Fruit fly (Drosophila melanogaster) whole organism, embryonic: ENCODE results near the gene gpp.
A peak's percentile ranks its signal among the peaks of the same experiment; 100 is the strongest.

Source experiments
- Asciz ChIP-seq: fragments of 200-800 bp; sonication (Bioruptor generic); optimal IDR thresholded peaks from 2 replicates; lab custom pipeline; 2017; ENCODE audit warnings: missing biosample characterization, mild to moderate bottlenecking, missing genetic modification characterization, missing genetic modification reagents
- Awh ChIP-seq: fragments of 200-800 bp; sonication (Bioruptor generic); IDR thresholded peaks from 2 replicates; pipeline ENCODE4, ENCODE4 v1.3.6; 2022; ENCODE audit warnings: missing biosample characterization, missing genetic modification characterization
- BtbVII ChIP-seq: fragments of 200-800 bp; sonication (Bioruptor generic); optimal IDR thresholded peaks from 3 replicates; lab custom pipeline; 2017; ENCODE audit warnings: missing biosample characterization, mild to moderate bottlenecking, missing genetic modification characterization
- CG10267 ChIP-seq: fragments of 200-800 bp; sonication (Bioruptor generic); optimal IDR thresholded peaks from 2 replicates; lab custom pipeline; 2018; ENCODE audit warnings: missing biosample characterization, mild to moderate bottlenecking, missing genetic modification characterization, moderate library complexity
- CG12659 ChIP-seq: fragments of 200-800 bp; sonication (Bioruptor generic); optimal IDR thresholded peaks from 3 replicates; lab custom pipeline; 2017; ENCODE audit warnings: mild to moderate bottlenecking, missing biosample characterization, missing genetic modification reagents, missing genetic modification characterization
- CG16863 ChIP-seq: fragments of 200-800 bp; sonication (Bioruptor generic); optimal IDR thresholded peaks from 3 replicates; lab custom pipeline; 2016; ENCODE audit warnings: missing biosample characterization, missing genetic modification characterization
- CG17361 ChIP-seq: fragments of 200-800 bp; sonication (Bioruptor generic); IDR thresholded peaks from 3 replicates; pipeline ENCODE4 v1.3.6; 2022; ENCODE audit warnings: missing biosample characterization, missing genetic modification characterization
- CG18599 ChIP-seq: fragments of 200-800 bp; sonication (Bioruptor generic); optimal IDR thresholded peaks from 3 replicates; lab custom pipeline; 2017; ENCODE audit warnings: missing biosample characterization, missing genetic modification characterization, mild to moderate bottlenecking, moderate library complexity, missing genetic modification reagents
- CG31224 ChIP-seq: fragments of 200-800 bp; sonication (Bioruptor generic); IDR thresholded peaks from 2 replicates; pipeline ENCODE4 v1.3.6; 2022; ENCODE audit warnings: missing biosample characterization, missing genetic modification characterization
- CG3407 ChIP-seq: fragments of 200-800 bp; sonication (Bioruptor generic); optimal IDR thresholded peaks from 2 replicates; lab custom pipeline; 2018; ENCODE audit warnings: missing biosample characterization, mild to moderate bottlenecking, missing genetic modification characterization
- CG5180 ChIP-seq: fragments of 200-800 bp; sonication (Bioruptor generic); optimal IDR thresholded peaks from 3 replicates; lab custom pipeline; 2017; ENCODE audit warnings: missing biosample characterization, missing genetic modification characterization, mild to moderate bottlenecking, moderate library complexity, missing genetic modification reagents
- CG5245 ChIP-seq: fragments of 200-800 bp; sonication (Bioruptor generic); optimal IDR thresholded peaks from 3 replicates; lab custom pipeline; 2016; ENCODE audit warnings: missing biosample characterization, missing genetic modification characterization
- CG7372 ChIP-seq: fragments of 200-800 bp; sonication (Bioruptor generic); IDR thresholded peaks from 2 replicates; pipeline ENCODE4 v1.3.6; 2022; ENCODE audit warnings: missing biosample characterization, missing genetic modification characterization
- CG7745 ChIP-seq: fragments of 200-800 bp; sonication (Bioruptor generic); optimal IDR thresholded peaks from 2 replicates; lab custom pipeline; 2018; ENCODE audit warnings: missing biosample characterization, mild to moderate bottlenecking, missing genetic modification characterization, moderate library complexity
- Fer1 ChIP-seq: fragments of 200-800 bp; sonication (Bioruptor generic); optimal IDR thresholded peaks from 2 replicates; lab custom pipeline; 2017; ENCODE audit warnings: missing biosample characterization, mild to moderate bottlenecking, missing genetic modification characterization
- HLH3B ChIP-seq: fragments of 200-800 bp; sonication (Bioruptor generic); IDR thresholded peaks from 2 replicates; pipeline ENCODE4 v1.3.6; 2022; ENCODE audit warnings: missing biosample characterization, missing genetic modification characterization
- Nf-YB ChIP-seq: fragments of 200-800 bp; sonication (Bioruptor generic); optimal IDR thresholded peaks from 3 replicates; lab custom pipeline; 2019; ENCODE audit warnings: missing biosample characterization, mild to moderate bottlenecking, missing genetic modification characterization, moderate library complexity
- Sox102F ChIP-seq: fragments of 200-800 bp; sonication (Bioruptor generic); optimal IDR thresholded peaks from 2 replicates; lab custom pipeline; 2018; ENCODE audit warnings: missing biosample characterization, mild to moderate bottlenecking, missing genetic modification characterization, moderate library complexity
- chif ChIP-seq, 2 experiments: fragments of 200-800 bp; sonication (Bioruptor generic); optimal IDR thresholded peaks; 3 replicates each; lab custom pipeline; 2016; ENCODE audit warnings: missing biosample characterization in 2 of 2, missing genetic modification characterization in 2 of 2
- chm ChIP-seq: fragments of 200-800 bp; sonication (Bioruptor generic); IDR thresholded peaks from 2 replicates; pipeline ENCODE4 v1.3.6; 2022; ENCODE audit warnings: missing biosample characterization, missing genetic modification characterization
- ci ChIP-seq: fragments of 200-800 bp; sonication (Bioruptor generic); IDR thresholded peaks from 3 replicates; pipeline ENCODE4 v1.3.6; 2022; ENCODE audit warnings: missing biosample characterization, missing genetic modification characterization
- en ChIP-seq: fragments of 200-800 bp; sonication (Bioruptor generic); optimal IDR thresholded peaks from 2 replicates; lab custom pipeline; 2016; ENCODE audit warnings: missing biosample characterization, missing genetic modification characterization
- ind ChIP-seq: fragments of 200-800 bp; sonication (Bioruptor generic); optimal IDR thresholded peaks from 3 replicates; lab custom pipeline; 2016; ENCODE audit warnings: missing biosample characterization, missing genetic modification characterization
- jumu ChIP-seq: fragments of 200-800 bp; sonication (Bioruptor generic); optimal IDR thresholded peaks from 3 replicates; lab custom pipeline; 2016; ENCODE audit warnings: missing biosample characterization, missing genetic modification characterization
- kay ChIP-seq: fragments of 200-800 bp; sonication (Bioruptor generic); optimal IDR thresholded peaks from 2 replicates; lab custom pipeline; 2016; ENCODE audit warnings: missing biosample characterization, missing genetic modification characterization
- lbe ChIP-seq: fragments of 200-800 bp; sonication (Bioruptor generic); optimal IDR thresholded peaks from 2 replicates; lab custom pipeline; 2016; ENCODE audit warnings: missing biosample characterization, mild to moderate bottlenecking, missing genetic modification characterization
- lola ChIP-seq, 3 experiments: fragments of >200 bp in 2 of 3; fragments of 200-800 bp in 1 of 3; sonication (Bioruptor generic) in 1 of 3; optimal IDR thresholded peaks; 2 replicates each; lab custom pipeline; 2017 to 2019; ENCODE audit warnings: missing biosample characterization in 3 of 3, missing genetic modification characterization in 3 of 3, mild to moderate bottlenecking in 1 of 3, moderate library complexity in 1 of 3
- pfk ChIP-seq: fragments of 200-800 bp; sonication (Bioruptor generic); optimal IDR thresholded peaks from 2 replicates; lab custom pipeline; 2018; ENCODE audit warnings: missing biosample characterization, mild to moderate bottlenecking, missing genetic modification characterization, moderate library complexity
- psq ChIP-seq: fragments of 200-800 bp; sonication (Bioruptor generic); optimal IDR thresholded peaks from 2 replicates; lab custom pipeline; 2017; ENCODE audit warnings: missing biosample characterization, missing genetic modification characterization
- ranshi ChIP-seq: fragments of 200-800 bp; sonication (Bioruptor generic); IDR thresholded peaks from 2 replicates; pipeline ENCODE4 v1.3.6; 2022; ENCODE audit warnings: missing biosample characterization, missing genetic modification characterization
- scrt ChIP-seq: fragments of 200-800 bp; sonication (Bioruptor generic); optimal IDR thresholded peaks from 2 replicates; lab custom pipeline; 2018; ENCODE audit warnings: missing biosample characterization, mild to moderate bottlenecking, missing genetic modification characterization, moderate library complexity
- sd ChIP-seq: fragments of 200-800 bp; sonication (Bioruptor generic); optimal IDR thresholded peaks from 3 replicates; lab custom pipeline; 2018; ENCODE audit warnings: missing biosample characterization, mild to moderate bottlenecking, missing genetic modification characterization, moderate library complexity
- sens ChIP-seq: fragments of 200-800 bp; sonication (Bioruptor generic); peaks from one replicate; lab custom pipeline; 2016; ENCODE audit warnings: missing biosample characterization, missing genetic modification characterization
- shn ChIP-seq: fragments of 200-800 bp; sonication (Bioruptor generic); optimal IDR thresholded peaks from 3 replicates; lab custom pipeline; 2016; ENCODE audit warnings: missing biosample characterization, missing genetic modification characterization
- stc ChIP-seq: fragments of 200-800 bp; sonication (Bioruptor generic); IDR thresholded peaks from 2 replicates; pipeline ENCODE4 v1.3.6; 2022; ENCODE audit warnings: missing biosample characterization, missing genetic modification characterization
- ttk ChIP-seq: fragments of 200-800 bp; sonication (Bioruptor generic); IDR thresholded peaks from 2 replicates; pipeline ENCODE4 v2.1.2; 2022; ENCODE audit warnings: missing biosample characterization, missing genetic modification characterization
- usp ChIP-seq: fragments of >200 bp; optimal IDR thresholded peaks from 2 replicates; lab custom pipeline; 2017; ENCODE audit warnings: missing biosample characterization, missing genetic modification characterization
- vvl ChIP-seq: fragments of 200-800 bp; sonication (Bioruptor generic); IDR thresholded peaks from 2 replicates; pipeline ENCODE4 v1.3.6; 2022; ENCODE audit warnings: missing biosample characterization, missing genetic modification characterization
- z ChIP-seq: fragments of 200-800 bp; sonication (Bioruptor generic); IDR thresholded peaks from 3 replicates; pipeline ENCODE4 v1.3.6; 2022; ENCODE audit warnings: missing biosample characterization, missing genetic modification characterization

gpp gene

dm6 chr3R:6427619-6428378, 21.1 kb downstream of the gpp start (continued):
- TF ChIP-seq Awh (GFP tag; lab: Robert Waterston, UW): peak; percentile 26; the same call in 1 of the 2 replicates
- TF ChIP-seq chm: no peak
- peak; percentile 80 for TF ChIP-seq vvl
- TF ChIP-seq CG12659: peak; percentile 58
- TF ChIP-seq ind (GFP tag; lab: Kevin White, UChicago): peak; percentile 53
- peak; percentile 39 for TF ChIP-seq CG7372
- TF ChIP-seq en (GFP tag; lab: Kevin White, UChicago): no peak
- peak; percentile 28 for TF ChIP-seq kay (GFP tag; lab: Kevin White, UChicago)
- TF ChIP-seq jumu: peak; percentile 54
- TF ChIP-seq Nf-YB (GFP tag; lab: Kevin White, UChicago): peak; percentile 54
- TF ChIP-seq Sox102F (GFP tag; lab: Kevin White, UChicago): peak; percentile 80
- peak in 1 of 3 experiments; percentile 57 for TF ChIP-seq lola (GFP tag; optimal IDR thresholded peaks at IDR 0.05; lab: Kevin White, UChicago)
- TF ChIP-seq CG31224 (GFP tag; lab: Robert Waterston, UW): peak; percentile 28; the same call in 1 of the 2 replicates
- TF ChIP-seq z (GFP tag; lab: Robert Waterston, UW): no peak
- TF ChIP-seq chif (GFP tag; optimal IDR thresholded peaks at IDR 0.05; lab: Kevin White, UChicago): peak; percentile 44 to 54
- peak; percentile 13 for TF ChIP-seq sd
- TF ChIP-seq CG5180 (GFP tag; lab: Kevin White, UChicago): peak; percentile 4
- peak; percentile 59; the same call in 1 of the 2 replicates for TF ChIP-seq ttk
- peak; percentile 81 for TF ChIP-seq CG18599 (GFP tag; lab: Kevin White, UChicago)
- TF ChIP-seq Asciz (GFP tag; lab: Kevin White, UChicago): peak; percentile 75
- TF ChIP-seq CG10267 (tag; lab: Kevin White, UChicago): peak; percentile 64
- TF ChIP-seq stc (GFP tag; lab: Robert Waterston, UW): peak; percentile 69
- peak; percentile 21 for TF ChIP-seq shn (GFP tag; lab: Kevin White, UChicago)
- TF ChIP-seq scrt: peak; percentile 57
- TF ChIP-seq CG17361 (GFP tag; lab: Robert Waterston, UW): peak; percentile 77
- TF ChIP-seq ci: peak; percentile 87; the same call in 2 of the 3 replicates

DNA sequence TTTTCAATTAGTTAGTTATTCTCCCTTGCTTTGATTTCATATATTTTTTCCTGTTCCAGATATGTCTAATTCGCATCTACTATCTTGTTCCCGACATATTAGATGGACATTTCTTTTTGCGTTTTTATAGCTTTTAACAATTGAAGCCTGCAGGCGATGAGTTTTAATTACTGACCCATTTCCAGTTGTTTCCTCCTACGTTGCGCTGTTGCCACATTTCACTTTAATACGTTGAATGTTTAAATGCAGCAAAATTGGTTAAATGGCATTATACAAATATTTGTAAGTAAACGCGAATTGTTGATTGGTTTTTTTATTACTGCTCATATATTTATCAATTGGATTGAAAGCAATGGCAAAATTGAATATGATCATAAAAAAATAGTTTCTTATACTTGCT, 22.3 kb downstream of the gpp start:
- TF ChIP-seq CG3407 (GFP tag; lab: Kevin White, UChicago): peak; percentile 99
- TF ChIP-seq psq: no peak
- TF ChIP-seq CG16863 (GFP tag; lab: Kevin White, UChicago): no peak
- TF ChIP-seq lbe (GFP tag; lab: Kevin White, UChicago): no peak
- TF ChIP-seq Fer1: no peak
- TF ChIP-seq usp (GFP tag; lab: Kevin White, UChicago): no peak
- no peak for TF ChIP-seq sens (GFP tag; lab: Kevin White, UChicago)
- no peak for TF ChIP-seq BtbVII (GFP tag; lab: Kevin White, UChicago)
- no peak for TF ChIP-seq ranshi (GFP tag; lab: Robert Waterston, UW)
- TF ChIP-seq CG5245: no peak
- TF ChIP-seq CG7745 (tag; lab: Kevin White, UChicago): no peak
- peak; percentile 6 for TF ChIP-seq pfk (GFP tag; lab: Kevin White, UChicago)
- no peak for TF ChIP-seq HLH3B
